Worm (Caenorhabditis elegans) whole organism, L4/young adult: ENCODE results near the gene C04C11.25.

Experiments
- dao-5 ChIP-seq: sonication (generic microtip); optimal IDR thresholded peaks from 2 replicates; lab custom pipeline; 2016; ENCODE audit warnings: missing genotype, missing genetic modification characterization, moderate library complexity, missing compliant biosample characterization
- him-1 ChIP-seq: sonication (generic microtip); optimal IDR thresholded peaks from 2 replicates; lab custom pipeline; 2016; ENCODE audit warnings: missing genotype, missing genetic modification reagents, missing genetic modification characterization, missing compliant biosample characterization

- TF ChIP-seq dao-5 (tag; lab: Kevin White, UChicago) (no peak), him-1 (tag; lab: Kevin White, UChicago) (no peak)
Observed at ce11 chrX:13995803-13996388, 19.4 kb downstream of the C04C11.25 start, which contains the start of the genes C31E10.5 and C31E10.6.
